Worm (Caenorhabditis elegans): ENCODE measurements around the gene gln-3.
A peak's percentile ranks its signal among the peaks of the same experiment; 100 is the strongest.

Gene gln-3

DNA sequence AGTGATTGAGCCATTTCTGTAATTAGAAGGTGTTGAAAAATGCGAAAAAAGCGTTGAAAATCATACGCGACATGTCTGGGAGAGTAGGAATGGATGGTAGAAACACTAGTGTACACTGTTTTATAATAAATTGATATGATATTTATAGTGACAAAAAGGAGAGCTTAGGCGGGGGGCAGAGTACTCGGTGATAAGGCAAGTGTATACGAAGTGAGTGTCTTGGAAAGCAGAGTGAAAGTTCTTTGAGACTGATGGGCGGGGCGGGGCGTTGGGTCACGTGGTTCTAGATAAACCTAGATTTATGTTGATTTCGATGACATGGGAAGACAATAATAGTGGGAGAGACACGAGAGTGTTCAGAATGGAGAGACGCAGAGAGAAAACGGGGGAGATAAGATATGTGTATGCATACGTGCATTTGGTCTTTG lies at the start of gene gln-3:
Gene gln-3, minus strand, starts transcription at position 73 of the 428 bp plus-strand sequence.
- TF ChIP-seq mab-9 (GFP tag; IDR thresholded peaks at IDR 0.05) = 0 out of 2 replicates have a peak, but pooled peaks have one; percentile 29
- no peak for TF ChIP-seq lin-15B (tag; optimal IDR thresholded peaks at IDR 0.05)
- TF ChIP-seq ceh-90 (tag; optimal IDR thresholded peaks at IDR 0.05) = no peak
- TF ChIP-seq lsy-2 (tag; optimal IDR thresholded peaks at IDR 0.05) = peak in 1 of 2 experiments; percentile 19
- peak; percentile 45 for TF ChIP-seq nhr-47 (tag; optimal IDR thresholded peaks at IDR 0.05)
- TF ChIP-seq mep-1 (tag; optimal IDR thresholded peaks at IDR 0.05) = peak; percentile 7
- no peak for TF ChIP-seq isw-1 (GFP tag; IDR thresholded peaks at IDR 0.05)
- peak; percentile 69 for TF ChIP-seq nhr-20 (tag; optimal IDR thresholded peaks at IDR 0.05)
- peak; percentile 18 for TF ChIP-seq C16A3.4 (tag; optimal IDR thresholded peaks at IDR 0.05)
- peak; percentile 73 for TF ChIP-seq ama-1 (optimal IDR thresholded peaks at IDR 0.05)
- peak in 1 of 2 experiments; percentile 80 for TF ChIP-seq mdl-1 (tag; optimal IDR thresholded peaks at IDR 0.05)
- no peak for TF ChIP-seq ztf-11 (tag; optimal IDR thresholded peaks at IDR 0.05)
- TF ChIP-seq ceh-82 (tag; optimal IDR thresholded peaks at IDR 0.05) = no peak
- TF ChIP-seq rnt-1 (tag; optimal IDR thresholded peaks at IDR 0.05) = peak; percentile 57
- no peak for TF ChIP-seq aly-2 (tag; optimal IDR thresholded peaks at IDR 0.05)
- peak; percentile 59 for TF ChIP-seq grh-1 (GFP tag; IDR thresholded peaks at IDR 0.05)
- peak; percentile 38 for TF ChIP-seq snu-23 (GFP tag; optimal IDR thresholded peaks at IDR 0.05)
- no peak for TF ChIP-seq ceh-63 (GFP tag; optimal IDR thresholded peaks at IDR 0.05)
- TF ChIP-seq Y116A8C.19 (tag; optimal IDR thresholded peaks at IDR 0.05; ENCODE audit: borderline replicate concordance) = no peak
- no peak for TF ChIP-seq unc-62 (GFP tag; optimal IDR thresholded peaks at IDR 0.05)
- TF ChIP-seq nhr-71 (tag; optimal IDR thresholded peaks at IDR 0.05) = peak; percentile 75
- TF ChIP-seq sup-37 (GFP tag; optimal IDR thresholded peaks at IDR 0.05) = no peak
- TF ChIP-seq zag-1 (tag; optimal IDR thresholded peaks at IDR 0.05) = no peak
- peak in 2 of 6 experiments; percentile 45 to 69 for TF ChIP-seq elt-3 (tag; optimal IDR thresholded peaks at IDR 0.05)
- peak; percentile 72 for TF ChIP-seq nhr-90 (tag; optimal IDR thresholded peaks at IDR 0.05; ENCODE audit: poor library complexity)
- no peak for TF ChIP-seq C34B4.2 (tag; optimal IDR thresholded peaks at IDR 0.05)
- TF ChIP-seq tlp-1 (tag; optimal IDR thresholded peaks at IDR 0.05) = no peak
- no peak for TF ChIP-seq zip-4 (GFP tag; optimal IDR thresholded peaks at IDR 0.05)
- TF ChIP-seq elt-2 (tag; optimal IDR thresholded peaks at IDR 0.05) = peak; percentile 81
- TF ChIP-seq ets-5 (GFP tag; IDR thresholded peaks at IDR 0.05) = no peak
- TF ChIP-seq lin-35 (GFP tag; optimal IDR thresholded peaks at IDR 0.05) = peak in 1 of 2 experiments; percentile 57
- peak; percentile 40 for TF ChIP-seq swsn-7 (tag; optimal IDR thresholded peaks at IDR 0.05)
- TF ChIP-seq dpl-1 (GFP tag; optimal IDR thresholded peaks at IDR 0.05) = peak in 1 of 3 experiments; percentile 5
- TF ChIP-seq unc-130 (tag; optimal IDR thresholded peaks at IDR 0.05) = peak; percentile 57
- no peak for TF ChIP-seq nhr-28 (tag; optimal IDR thresholded peaks at IDR 0.05)
- TF ChIP-seq ztf-4 (tag; optimal IDR thresholded peaks at IDR 0.05) = peak; percentile 37
- TF ChIP-seq nhr-85 (tag) = peak; percentile 81
- TF ChIP-seq nhr-19 (GFP tag; conservative IDR thresholded peaks at IDR 0.05) = peak; percentile 86
- peak; percentile 76 for TF ChIP-seq lin-14 (GFP tag; optimal IDR thresholded peaks at IDR 0.05)
- TF ChIP-seq blmp-1 (tag; optimal IDR thresholded peaks at IDR 0.05) = peak; percentile 93
- TF ChIP-seq lin-39 (tag; optimal IDR thresholded peaks at IDR 0.05) = no peak
- peak; percentile 47 for TF ChIP-seq tbx-2 (tag; optimal IDR thresholded peaks at IDR 0.05)
- no peak for TF ChIP-seq ces-1 (GFP tag; optimal IDR thresholded peaks at IDR 0.05)
- TF ChIP-seq lin-13 (GFP tag; optimal IDR thresholded peaks at IDR 0.05) = peak; percentile 33
- TF ChIP-seq ceh-88 (GFP tag; IDR thresholded peaks at IDR 0.05) = peak; percentile 13; the same call in 1 of the 2 replicates
- TF ChIP-seq hpl-2 (GFP tag; optimal IDR thresholded peaks at IDR 0.05) = no peak
